Fruit fly (Drosophila melanogaster) whole organism, wandering third instar larva: Measurements from ENCODE around the gene CG6462.

Experiments
- Abd-B ChIP-seq: fragments of >200 bp; optimal IDR thresholded peaks from 2 replicates; lab custom pipeline; 2017; ENCODE audit warnings: missing biosample characterization, missing genetic modification characterization
- CG32264 ChIP-seq: fragments of 200-800 bp; sonication (Bioruptor generic); optimal IDR thresholded peaks from 2 replicates; lab custom pipeline; 2016; ENCODE audit warnings: missing biosample characterization, missing genetic modification characterization
- CG9705 ChIP-seq: fragments of 200-800 bp; sonication (Bioruptor generic); optimal IDR thresholded peaks from 2 replicates; lab custom pipeline; 2018; ENCODE audit warnings: missing biosample characterization, mild to moderate bottlenecking, missing genetic modification characterization
- CrebA ChIP-seq: fragments of 200-800 bp; sonication (Bioruptor generic); optimal IDR thresholded peaks from 2 replicates; lab custom pipeline; 2016; ENCODE audit warnings: missing biosample characterization, mild to moderate bottlenecking, missing genetic modification characterization, borderline replicate concordance
- Dfd ChIP-seq: fragments of >200 bp; optimal IDR thresholded peaks from 2 replicates; lab custom pipeline; 2017; ENCODE audit warnings: missing biosample characterization, missing genetic modification characterization
- Dif ChIP-seq: fragments of 200-275, 200-300 bp; sonication (Bioruptor generic); optimal IDR thresholded peaks from 2 replicates; lab custom pipeline; 2018; ENCODE audit warnings: missing biosample characterization, missing genetic modification characterization; ENCODE audit not compliant: partially characterized antibody
- HLH106 ChIP-seq: fragments of 200-800 bp; optimal IDR thresholded peaks from 3 replicates; lab custom pipeline; 2019; ENCODE audit warnings: missing biosample characterization, mild to moderate bottlenecking, missing genetic modification characterization, moderate library complexity
- Hr78 ChIP-seq: fragments of >200 bp; optimal IDR thresholded peaks from 2 replicates; lab custom pipeline; 2017; ENCODE audit warnings: missing biosample characterization, missing genetic modification characterization
- Hr83 ChIP-seq: fragments of 200-300 bp; sonication (Bioruptor generic); optimal IDR thresholded peaks from 2 replicates; lab custom pipeline; 2016; ENCODE audit warnings: missing biosample characterization, mild to moderate bottlenecking, missing genetic modification characterization, moderate library complexity; ENCODE audit not compliant: poor library complexity, severe bottlenecking
- Jra ChIP-seq: sonication (Bioruptor generic); optimal IDR thresholded peaks from 2 replicates; lab custom pipeline; 2016; ENCODE audit warnings: missing biosample characterization, missing genetic modification characterization
- Mio ChIP-seq: sonication (Bioruptor generic); optimal IDR thresholded peaks from 2 replicates; lab custom pipeline; 2016; ENCODE audit warnings: missing biosample characterization, missing genetic modification characterization
- N ChIP-seq: fragments of >200 bp; optimal IDR thresholded peaks from 2 replicates; lab custom pipeline; 2018; ENCODE audit warnings: missing biosample characterization, missing external identifiers, missing genetic modification characterization
- OdsH ChIP-seq: fragments of 200-800 bp; sonication (Bioruptor generic); optimal IDR thresholded peaks from 2 replicates; lab custom pipeline; 2016; ENCODE audit warnings: missing biosample characterization, mild to moderate bottlenecking, missing genetic modification characterization
- Rel ChIP-seq, 2 experiments: fragments of 200-800 bp; sonication (Bioruptor generic) in 1 of 2; optimal IDR thresholded peaks; 2 replicates in 1 of 2; 3 replicates in 1 of 2; lab custom pipeline; 2016 to 2019; ENCODE audit warnings: mild to moderate bottlenecking in 2 of 2, missing biosample characterization in 2 of 2, missing genetic modification characterization in 2 of 2, moderate library complexity in 1 of 2
- Sp1 ChIP-seq: fragments of 200-800 bp; sonication (Bioruptor generic); optimal IDR thresholded peaks from 3 replicates; lab custom pipeline; 2019; ENCODE audit warnings: missing biosample characterization, mild to moderate bottlenecking, missing genetic modification characterization, moderate library complexity
- Vsx2 ChIP-seq: fragments of 200-300, 225-300 bp; sonication (Bioruptor generic); optimal IDR thresholded peaks from 2 replicates; lab custom pipeline; 2018; ENCODE audit warnings: missing biosample characterization, missing genetic modification characterization; ENCODE audit not compliant: partially characterized antibody
- br ChIP-seq: fragments of 200-800 bp; sonication (Bioruptor generic); optimal IDR thresholded peaks from 2 replicates; lab custom pipeline; 2016; ENCODE audit warnings: missing biosample characterization, missing genetic modification characterization
- brk ChIP-seq: fragments of 200-800 bp; sonication (Bioruptor generic); optimal IDR thresholded peaks from 2 replicates; lab custom pipeline; 2016; ENCODE audit warnings: missing biosample characterization, mild to moderate bottlenecking, missing genetic modification characterization
- dl ChIP-seq, 2 experiments: fragments of 175-275, 200-275 bp in 1 of 2; fragments of 200-275 bp in 1 of 2; sonication (Bioruptor generic); optimal IDR thresholded peaks; lab custom pipeline; 2018; ENCODE audit warnings: mild to moderate bottlenecking in 2 of 2, missing biosample characterization in 2 of 2, missing genetic modification characterization in 2 of 2, moderate library complexity in 2 of 2; ENCODE audit not compliant: partially characterized antibody in 2 of 2, insufficient read depth in 1 of 2
- dmrt93B ChIP-seq: fragments of 200-800 bp; sonication (Bioruptor generic); optimal IDR thresholded peaks from 2 replicates; lab custom pipeline; 2018; ENCODE audit warnings: missing biosample characterization, mild to moderate bottlenecking, missing genetic modification characterization
- dsf ChIP-seq: sonication (Bioruptor generic); optimal IDR thresholded peaks from 2 replicates; lab custom pipeline; 2016; ENCODE audit warnings: missing biosample characterization, missing genetic modification characterization, borderline replicate concordance
- ey ChIP-seq: fragments of 200-800 bp; sonication (Bioruptor generic); optimal IDR thresholded peaks from 2 replicates; lab custom pipeline; 2016; ENCODE audit warnings: missing biosample characterization, missing genetic modification characterization
- foxo ChIP-seq, 2 experiments: fragments of 200-800 bp; sonication (Bioruptor generic); optimal IDR thresholded peaks; 2 replicates in 1 of 2; 3 replicates in 1 of 2; lab custom pipeline; 2016 to 2017; ENCODE audit warnings: missing biosample characterization in 2 of 2, missing genetic modification characterization in 2 of 2
- fru ChIP-seq: fragments of 200-800 bp; sonication (Bioruptor generic); optimal IDR thresholded peaks from 3 replicates; lab custom pipeline; 2016; ENCODE audit warnings: missing biosample characterization, mild to moderate bottlenecking, missing genetic modification characterization
- h ChIP-seq: fragments of 200-800 bp; sonication (Bioruptor generic); optimal IDR thresholded peaks from 3 replicates; lab custom pipeline; 2016; ENCODE audit warnings: missing biosample characterization, mild to moderate bottlenecking, missing genetic modification characterization
- jim ChIP-seq: fragments of 175-275, 200-325 bp; sonication (Bioruptor generic); optimal IDR thresholded peaks from 2 replicates; lab custom pipeline; 2016; ENCODE audit warnings: missing biosample characterization, mild to moderate bottlenecking, missing genetic modification characterization
- lola ChIP-seq: fragments of >200 bp; optimal IDR thresholded peaks from 2 replicates; lab custom pipeline; 2017; ENCODE audit warnings: missing biosample characterization, missing genetic modification characterization
- pan ChIP-seq: fragments of >200 bp; optimal IDR thresholded peaks from 2 replicates; lab custom pipeline; 2017
- psq ChIP-seq: fragments of 200-800 bp; sonication (Bioruptor generic); optimal IDR thresholded peaks from 3 replicates; lab custom pipeline; 2017; ENCODE audit warnings: missing biosample characterization, mild to moderate bottlenecking, missing genetic modification characterization, moderate library complexity
- rgr ChIP-seq: fragments of 200-800 bp; sonication (Bioruptor generic); optimal IDR thresholded peaks from 3 replicates; lab custom pipeline; 2016; ENCODE audit warnings: missing biosample characterization, mild to moderate bottlenecking, missing genetic modification characterization
- sage ChIP-seq: fragments of 200-800 bp; sonication (Bioruptor generic); optimal IDR thresholded peaks from 2 replicates; lab custom pipeline; 2016; ENCODE audit warnings: missing biosample characterization, mild to moderate bottlenecking, missing genetic modification characterization
- sv ChIP-seq: fragments of 200-800 bp; sonication (Bioruptor generic); optimal IDR thresholded peaks from 3 replicates; lab custom pipeline; 2016; ENCODE audit warnings: missing biosample characterization, missing genetic modification characterization
- tai ChIP-seq: sonication (Bioruptor generic); optimal IDR thresholded peaks from 2 replicates; lab custom pipeline; 2016; ENCODE audit warnings: missing biosample characterization, missing genetic modification characterization
- usp ChIP-seq: fragments of >200 bp; optimal IDR thresholded peaks from 2 replicates; lab custom pipeline; 2017; ENCODE audit warnings: missing biosample characterization, missing genetic modification characterization
- woc ChIP-seq: sonication (Bioruptor generic); optimal IDR thresholded peaks from 2 replicates; lab custom pipeline; 2016; ENCODE audit warnings: missing biosample characterization, mild to moderate bottlenecking, missing genetic modification characterization

CG6462 gene

dm6 chr3L:5992916-5993315, 44.0 kb upstream of the CG6462 start:
- TF ChIP-seq pan (lab: Kevin White, UChicago) (no peak), dsf (GFP tag; lab: Kevin White, UChicago) (no peak), foxo (GFP tag; optimal IDR thresholded peaks at IDR 0.05; lab: Kevin White, UChicago) (no peak), sv (GFP tag; lab: Kevin White, UChicago) (no peak), h (GFP tag; lab: Kevin White, UChicago) (no peak), dmrt93B (GFP tag; lab: Kevin White, UChicago) (no peak), jim (GFP tag; lab: Kevin White, UChicago) (no peak), lola (no peak), Sp1 (no peak), Abd-B (GFP tag; lab: Kevin White, UChicago) (no peak), HLH106 (tag; lab: Kevin White, UChicago) (no peak), N (GFP tag; lab: Kevin White, UChicago) (no peak), dl (GFP tag; optimal IDR thresholded peaks at IDR 0.05; lab: Kevin White, UChicago; ENCODE audit: insufficient read depth in 1 of 2, partially characterized antibody in 2 of 2) (no peak)
- TF ChIP-seq, all 38 proteins: peak for 0

- TF ChIP-seq br (GFP tag; lab: Kevin White, UChicago) (no peak), CG9705 (GFP tag; lab: Kevin White, UChicago) (no peak), CG32264 (GFP tag; lab: Kevin White, UChicago) (no peak), fru (no peak), h (GFP tag; lab: Kevin White, UChicago) (no peak), Mio (no peak), Abd-B (GFP tag; lab: Kevin White, UChicago) (no peak), dl (GFP tag; optimal IDR thresholded peaks at IDR 0.05; lab: Kevin White, UChicago; ENCODE audit: insufficient read depth in 1 of 2, partially characterized antibody in 2 of 2) (no peak), Dfd (GFP tag; lab: Kevin White, UChicago) (no peak), woc (GFP tag; lab: Kevin White, UChicago) (no peak), jim (GFP tag; lab: Kevin White, UChicago) (no peak), dsf (GFP tag; lab: Kevin White, UChicago) (no peak), Vsx2 (GFP tag; lab: Kevin White, UChicago) (no peak)
- TF ChIP-seq, all 38 proteins: peak for 0
These were observed 43.0 kb upstream of the CG6462 start for dm6 chr3L:5993701-5994499.

DNA sequence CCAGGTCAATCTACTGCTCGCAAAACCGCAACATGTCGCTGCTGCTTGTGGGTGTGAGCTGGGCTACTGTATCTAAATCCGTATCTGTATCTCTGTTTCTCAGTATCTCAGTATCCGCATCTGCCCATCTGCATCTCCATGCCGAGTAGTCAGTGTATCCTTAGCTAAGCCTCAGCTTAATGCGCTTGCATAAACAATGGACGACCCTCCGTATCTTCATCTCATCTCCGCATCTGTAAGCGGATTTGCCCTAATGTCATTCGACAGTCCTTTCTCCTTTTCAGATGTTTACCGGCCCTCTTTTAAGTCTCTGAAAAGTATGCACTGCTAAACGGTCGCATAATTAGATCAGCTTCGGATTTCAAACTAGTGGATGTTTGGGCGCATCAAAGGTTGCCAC, 40.4 kb upstream of the CG6462 start:
- TF ChIP-seq Dfd (GFP tag; lab: Kevin White, UChicago) (no peak), Rel (GFP tag; optimal IDR thresholded peaks at IDR 0.05; lab: Kevin White, UChicago) (no peak), Rel (tag; optimal IDR thresholded peaks at IDR 0.05; lab: Kevin White, UChicago) (no peak), woc (GFP tag; lab: Kevin White, UChicago) (no peak), sage (no peak), tai (no peak), dsf (GFP tag; lab: Kevin White, UChicago) (no peak), CrebA (GFP tag; lab: Kevin White, UChicago) (no peak), brk (GFP tag; lab: Kevin White, UChicago) (no peak), lola (no peak), psq (GFP tag; lab: Kevin White, UChicago) (no peak), Dif (GFP tag; lab: Kevin White, UChicago) (no peak), Mio (no peak), dmrt93B (GFP tag; lab: Kevin White, UChicago) (no peak), pan (lab: Kevin White, UChicago) (no peak), rgr (GFP tag; lab: Kevin White, UChicago) (no peak)

DNA sequence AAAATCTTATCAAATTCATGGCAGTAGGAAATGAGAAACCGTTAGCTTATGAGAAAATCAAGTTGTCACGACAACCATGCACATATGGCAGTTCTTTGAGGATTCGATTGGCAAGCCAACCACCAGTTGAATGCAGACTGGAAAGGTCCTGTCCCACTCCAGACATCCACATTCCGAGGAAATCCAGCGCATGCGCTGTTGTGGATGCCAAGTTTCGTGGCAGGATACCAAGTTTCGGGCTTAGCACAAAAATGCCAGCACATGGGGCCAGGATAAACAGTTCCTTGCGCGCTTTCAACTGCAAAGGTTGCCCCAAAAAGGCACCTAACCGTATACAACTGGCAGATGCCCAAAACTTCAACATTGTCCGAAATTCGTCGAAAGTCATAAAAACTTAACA, 40.0 kb upstream of the CG6462 start, which contains the start of gene PVRAP:
Gene PVRAP, plus strand, starts transcription at position 273 of the 400 bp plus-strand sequence.
- TF ChIP-seq Hr78 (no peak), CG9705 (GFP tag; lab: Kevin White, UChicago) (no peak), tai (no peak), Jra (GFP tag; lab: Kevin White, UChicago) (no peak), ey (GFP tag; lab: Kevin White, UChicago) (no peak), h (GFP tag; lab: Kevin White, UChicago) (no peak), dsf (GFP tag; lab: Kevin White, UChicago) (no peak), foxo (GFP tag; optimal IDR thresholded peaks at IDR 0.05; lab: Kevin White, UChicago) (no peak), OdsH (no peak), usp (GFP tag; lab: Kevin White, UChicago) (no peak), Vsx2 (GFP tag; lab: Kevin White, UChicago) (no peak), CG32264 (GFP tag; lab: Kevin White, UChicago) (no peak), sage (no peak), fru (no peak), Hr83 (GFP tag; lab: Kevin White, UChicago) (no peak), CrebA (GFP tag; lab: Kevin White, UChicago) (no peak), pan (lab: Kevin White, UChicago) (no peak), jim (GFP tag; lab: Kevin White, UChicago) (no peak), Rel (GFP tag; optimal IDR thresholded peaks at IDR 0.05; lab: Kevin White, UChicago) (no peak), Rel (tag; optimal IDR thresholded peaks at IDR 0.05; lab: Kevin White, UChicago) (no peak), sv (GFP tag; lab: Kevin White, UChicago) (no peak)
